Worm (Caenorhabditis elegans) whole organism, early embryonic: Measurements from ENCODE around the gene clec-214.

Experiments used
- B0310.2 ChIP-seq: sonication (generic microtip); optimal IDR thresholded peaks from 2 replicates; lab custom pipeline; 2016; ENCODE audit warnings: mild to moderate bottlenecking, missing genetic modification characterization, missing compliant biosample characterization
- ama-1 ChIP-seq: fragments of 150-350 bp; optimal IDR thresholded peaks from 2 replicates; lab custom pipeline; 2014
- ceh-13 ChIP-seq: fragments of 200-800 bp; sonication (Bioruptor generic); optimal IDR thresholded peaks from 2 replicates; lab custom pipeline; 2018; ENCODE audit warnings: mild to moderate bottlenecking, missing genetic modification characterization, missing compliant biosample characterization
- ets-7 ChIP-seq: sonication (generic microtip); optimal IDR thresholded peaks from 2 replicates; lab custom pipeline; 2016; ENCODE audit warnings: missing genotype, missing genetic modification characterization, missing compliant biosample characterization
- hmg-4 ChIP-seq: fragments of 200-800 bp; sonication (Bioruptor generic); optimal IDR thresholded peaks from 2 replicates; lab custom pipeline; 2018; ENCODE audit warnings: mild to moderate bottlenecking, missing genetic modification characterization, missing compliant biosample characterization
- scrt-1 ChIP-seq: fragments of 200-800 bp; sonication (Bioruptor generic); IDR thresholded peaks from 2 replicates; pipeline ENCODE4 v1.3.6; 2022; ENCODE audit warnings: missing genetic modification characterization, missing compliant biosample characterization

DNA sequence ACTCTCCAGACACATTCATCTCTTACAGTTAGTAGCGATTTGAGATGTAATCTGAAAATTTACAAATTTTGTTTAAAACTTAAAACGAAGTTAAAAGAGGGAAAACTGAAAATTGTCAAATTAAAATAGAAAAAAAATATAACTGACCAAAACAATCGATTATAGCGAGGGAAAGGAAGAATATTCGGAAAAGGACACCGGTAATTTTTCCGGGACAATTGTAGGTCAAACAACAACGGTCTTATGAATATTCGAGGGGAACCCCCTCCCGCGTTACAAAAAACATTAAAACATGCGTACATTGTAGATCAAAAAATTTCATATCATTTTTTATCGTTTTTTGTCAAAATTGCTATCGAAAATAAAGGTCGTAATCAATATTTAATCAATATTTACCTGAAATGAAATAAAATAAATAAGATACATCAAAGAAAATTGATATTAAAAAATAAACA is 11.9 kb downstream of the clec-214 start, which contains the start of gene C50E3.12:
- TF ChIP-seq ets-7 (tag; lab: Kevin White, UChicago), result no peak
- TF ChIP-seq ceh-13, result no peak
- TF ChIP-seq scrt-1 (GFP tag; lab: Robert Waterston, UW), result no peak
- no peak for TF ChIP-seq hmg-4 (GFP tag; lab: Kevin White, UChicago)
- TF ChIP-seq ama-1 (lab: Kevin White, UChicago), result no peak
- no peak for TF ChIP-seq B0310.2 (tag; lab: Kevin White, UChicago)
